Worm (Caenorhabditis elegans): ENCODE measurements around the gene Y38H6C.18.

DNA sequence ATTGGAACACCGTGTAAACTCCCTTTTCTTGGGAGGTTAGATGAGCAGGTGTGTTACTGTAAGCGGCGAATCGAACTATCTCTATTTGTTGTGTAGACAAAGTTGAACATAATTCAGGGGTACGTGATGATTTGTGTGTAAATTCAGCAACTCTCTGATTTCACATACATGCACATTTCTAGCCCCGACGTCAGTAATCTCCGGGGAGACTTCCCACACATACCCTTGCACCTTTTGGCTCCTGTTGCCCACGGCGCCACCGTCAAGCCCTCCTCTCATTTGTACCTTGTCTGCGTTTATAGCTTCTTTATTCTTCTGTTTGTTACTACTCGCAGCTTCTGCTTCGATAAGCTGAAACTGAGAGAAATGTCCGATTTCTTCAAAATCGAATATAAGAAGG lies 28.0 kb downstream of the Y38H6C.18 start, which contains the start of gene Y38H6C.25:
- no peak for TF ChIP-seq daf-16 (GFP tag; optimal IDR thresholded peaks at IDR 0.05)
- TF ChIP-seq daf-16 (tag; optimal IDR thresholded peaks at IDR 0.05) = no peak
- TF ChIP-seq zag-1 (tag; optimal IDR thresholded peaks at IDR 0.05) = no peak
- TF ChIP-seq R02D3.7 (tag; optimal IDR thresholded peaks at IDR 0.05) = no peak
- TF ChIP-seq pha-4 (GFP tag; IDR thresholded peaks at IDR 0.05) = no peak
- no peak for TF ChIP-seq pha-4 (tag; optimal IDR thresholded peaks at IDR 0.05)
- no peak for TF ChIP-seq D1046.2 (GFP tag; IDR thresholded peaks at IDR 0.05)
- no peak for TF ChIP-seq nhr-76 (tag; optimal IDR thresholded peaks at IDR 0.05)
- no peak for TF ChIP-seq lir-3 (tag; optimal IDR thresholded peaks at IDR 0.05)
- TF ChIP-seq nhr-25 (tag; optimal IDR thresholded peaks at IDR 0.05; ENCODE audit: borderline replicate concordance, insufficient read depth) = no peak
- TF ChIP-seq unc-39 (tag; optimal IDR thresholded peaks at IDR 0.05) = no peak
- no peak for TF ChIP-seq fos-1 (tag; optimal IDR thresholded peaks at IDR 0.05)
- TF ChIP-seq nhr-11 (tag; optimal IDR thresholded peaks at IDR 0.05) = no peak
